Worm (Caenorhabditis elegans): ENCODE results near the gene crt-1.

DNA sequence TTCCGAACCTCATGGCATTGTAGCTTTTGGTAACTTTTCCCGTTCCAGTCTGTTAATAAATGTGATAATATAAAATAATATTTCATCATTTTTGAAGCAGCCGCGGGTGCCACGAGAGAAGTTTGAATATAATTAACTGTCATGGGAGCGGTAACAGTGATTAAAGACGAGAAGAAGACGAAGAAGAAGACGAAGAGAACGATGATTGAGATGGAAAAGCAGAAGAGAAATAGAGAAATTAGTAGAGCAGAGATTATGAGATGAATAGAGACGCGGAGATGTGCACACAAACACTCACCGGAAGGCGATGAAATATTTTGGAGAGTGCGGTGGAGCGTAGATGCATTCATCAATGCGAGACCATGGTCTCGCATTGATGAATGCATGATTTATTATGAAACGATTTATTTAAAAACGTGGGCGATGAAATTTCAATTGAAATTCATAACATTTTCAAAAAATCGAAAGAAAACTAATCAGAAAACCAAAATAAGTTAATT, 47.1 kb downstream of the crt-1 start, which contains the start of gene seip-1:
- TF ChIP-seq lin-35 (GFP tag; optimal IDR thresholded peaks at IDR 0.05) (peak; percentile 81 to 87), ama-1 (optimal IDR thresholded peaks at IDR 0.05) (peak; percentile 43), snu-23 (GFP tag; optimal IDR thresholded peaks at IDR 0.05) (peak; percentile 91), ztf-4 (tag; optimal IDR thresholded peaks at IDR 0.05) (peak; percentile 64), zag-1 (tag; optimal IDR thresholded peaks at IDR 0.05) (peak; percentile 68)

All from whole organism, L1 larva.